Worm (Caenorhabditis elegans): ENCODE measurements around the gene puf-6.

The puf-6 gene

ce11 chrII:12994009-12994788 is 49.0 kb downstream of the puf-6 start (continued):
- TF ChIP-seq F49E8.2 (tag; optimal IDR thresholded peaks at IDR 0.05; ENCODE audit: borderline replicate concordance): no peak
- TF ChIP-seq zag-1 (tag; optimal IDR thresholded peaks at IDR 0.05): no peak
- TF ChIP-seq egl-27 (tag; optimal IDR thresholded peaks at IDR 0.05): no peak
- TF ChIP-seq nhr-102 (tag; optimal IDR thresholded peaks at IDR 0.05): peak; percentile 65
- peak; percentile 63 for TF ChIP-seq duxl-1 (tag; optimal IDR thresholded peaks at IDR 0.05; ENCODE audit: poor library complexity)
- TF ChIP-seq mes-2 (tag; optimal IDR thresholded peaks at IDR 0.05; ENCODE audit: poor library complexity, severe bottlenecking): no peak
- TF ChIP-seq nhr-10 (tag; optimal IDR thresholded peaks at IDR 0.05): no peak
- no peak for TF ChIP-seq nhr-28 (tag; optimal IDR thresholded peaks at IDR 0.05)
- TF ChIP-seq nhr-6 (tag; optimal IDR thresholded peaks at IDR 0.05): no peak
- TF ChIP-seq pha-4 (GFP tag; IDR thresholded peaks at IDR 0.05): peak; percentile 15; the same call in 1 of the 2 replicates
- no peak for TF ChIP-seq pha-4 (tag; optimal IDR thresholded peaks at IDR 0.05)
- no peak for TF ChIP-seq ceh-28 (tag; optimal IDR thresholded peaks at IDR 0.05)
- peak; percentile 73 for TF ChIP-seq aha-1 (tag)
- TF ChIP-seq Y5F2A.4 (GFP tag; optimal IDR thresholded peaks at IDR 0.05): peak; percentile 33
- peak; percentile 67 for TF ChIP-seq lim-7 (GFP tag; IDR thresholded peaks at IDR 0.05)
- TF ChIP-seq hmg-1.1 (GFP tag; IDR thresholded peaks at IDR 0.05): peak; percentile 30; the same call in 1 of the 2 replicates
- no peak for TF ChIP-seq zip-11 (GFP tag; IDR thresholded peaks at IDR 0.05)
- no peak for TF ChIP-seq dpl-1 (GFP tag; optimal IDR thresholded peaks at IDR 0.05)

- no peak for TF ChIP-seq nhr-25 (tag; optimal IDR thresholded peaks at IDR 0.05; ENCODE audit: borderline replicate concordance, insufficient read depth)
- no peak for TF ChIP-seq mxl-2 (GFP tag; conservative IDR thresholded peaks at IDR 0.05)
- no peak for TF ChIP-seq nhr-6 (tag; optimal IDR thresholded peaks at IDR 0.05)
- TF ChIP-seq nhr-41 (GFP tag; IDR thresholded peaks at IDR 0.05): no peak
- TF ChIP-seq lin-15B (tag; optimal IDR thresholded peaks at IDR 0.05): no peak
- TF ChIP-seq ZK337.2 (GFP tag; IDR thresholded peaks at IDR 0.05): no peak
- no peak for TF ChIP-seq zip-2 (tag; optimal IDR thresholded peaks at IDR 0.05)
- no peak for TF ChIP-seq R02D3.7 (tag; optimal IDR thresholded peaks at IDR 0.05)
- TF ChIP-seq fos-1 (tag; optimal IDR thresholded peaks at IDR 0.05): no peak
- TF ChIP-seq unc-39 (tag; optimal IDR thresholded peaks at IDR 0.05): no peak
- no peak for TF ChIP-seq pqm-1 (tag; optimal IDR thresholded peaks at IDR 0.05)
- no peak for TF ChIP-seq duxl-1 (tag; optimal IDR thresholded peaks at IDR 0.05; ENCODE audit: poor library complexity)
- no peak for TF ChIP-seq aly-2 (tag; optimal IDR thresholded peaks at IDR 0.05)
- TF ChIP-seq skn-1 (tag; optimal IDR thresholded peaks at IDR 0.05): no peak
- no peak for TF ChIP-seq gei-8 (GFP tag; optimal IDR thresholded peaks at IDR 0.05)
- no peak for TF ChIP-seq ces-1 (GFP tag; optimal IDR thresholded peaks at IDR 0.05)
- TF ChIP-seq zfp-3 (GFP tag; conservative IDR thresholded peaks at IDR 0.05): no peak
Measured at ce11 chrII:12992980-12993379, 50.3 kb downstream of the puf-6 start.

- TF ChIP-seq set-16 (GFP tag; IDR thresholded peaks at IDR 0.05) (peak; percentile 94), D1046.2 (GFP tag; IDR thresholded peaks at IDR 0.05) (no peak)
Measured at ce11 chrII:12992193-12992592, 51.1 kb downstream of the puf-6 start.

ce11 chrII:12991594-12991993 is 51.7 kb downstream of the puf-6 start:
- TF ChIP-seq T26A8.4 (GFP tag; IDR thresholded peaks at IDR 0.05) (no peak), mdt-29 (GFP tag; IDR thresholded peaks at IDR 0.05) (no peak), madf-5 (GFP tag; IDR thresholded peaks at IDR 0.05) (no peak), mes-2 (tag; optimal IDR thresholded peaks at IDR 0.05; ENCODE audit: poor library complexity, severe bottlenecking) (no peak), lin-1 (GFP tag; IDR thresholded peaks at IDR 0.05) (no peak)

All from whole organism, L4 larva.